Worm (Caenorhabditis elegans) whole organism, late embryonic: ENCODE results near the gene aaim-1.

Experiments used
- ama-1 ChIP-seq: fragments of 150-350 bp; optimal IDR thresholded peaks from 2 replicates; lab custom pipeline; 2014
- dmd-4 ChIP-seq: sonication (generic microtip); optimal IDR thresholded peaks from 2 replicates; lab custom pipeline; 2016; ENCODE audit warnings: borderline replicate concordance, missing genetic modification characterization, missing compliant biosample characterization
- fkh-6 ChIP-seq: sonication (generic microtip); optimal IDR thresholded peaks from 2 replicates; lab custom pipeline; 2016; ENCODE audit warnings: missing genetic modification characterization, missing compliant biosample characterization
- lin-11 ChIP-seq: fragments of 200-800 bp; sonication (Bioruptor generic); optimal IDR thresholded peaks from 2 replicates; lab custom pipeline; 2018; ENCODE audit warnings: mild to moderate bottlenecking, missing genetic modification characterization, missing compliant biosample characterization
- nfya-1 ChIP-seq: sonication (generic microtip); optimal IDR thresholded peaks from 2 replicates; lab custom pipeline; 2017; ENCODE audit warnings: missing genetic modification characterization, mild to moderate bottlenecking, missing compliant biosample characterization, antibody characterized with exemption, moderate library complexity
- pag-3 ChIP-seq: sonication (generic microtip); optimal IDR thresholded peaks from 2 replicates; lab custom pipeline; 2016; ENCODE audit warnings: missing compliant biosample characterization, missing genetic modification characterization, borderline replicate concordance
- pha-4 ChIP-seq: fragments of 150-350 bp; optimal IDR thresholded peaks from 2 replicates; lab custom pipeline; 2018; ENCODE audit warnings: missing biosample characterization, missing genetic modification reagents, missing genetic modification characterization
- pqm-1 ChIP-seq: sonication (generic microtip); optimal IDR thresholded peaks from 2 replicates; lab custom pipeline; 2016; ENCODE audit warnings: missing genetic modification characterization, missing compliant biosample characterization
- ref-2 ChIP-seq: sonication (generic microtip); optimal IDR thresholded peaks from 2 replicates; lab custom pipeline; 2016; ENCODE audit warnings: missing genetic modification characterization, missing compliant biosample characterization
- sox-2 ChIP-seq: fragments of 200-800 bp; sonication (Bioruptor generic); IDR thresholded peaks from 2 replicates; pipeline ENCODE4 v1.3.6; 2022; ENCODE audit warnings: missing genetic modification reagents, missing genetic modification characterization, missing compliant biosample characterization
- tbx-7 ChIP-seq: sonication (generic microtip); optimal IDR thresholded peaks from 2 replicates; lab custom pipeline; 2016; ENCODE audit warnings: missing genotype, missing genetic modification characterization, missing compliant biosample characterization

DNA sequence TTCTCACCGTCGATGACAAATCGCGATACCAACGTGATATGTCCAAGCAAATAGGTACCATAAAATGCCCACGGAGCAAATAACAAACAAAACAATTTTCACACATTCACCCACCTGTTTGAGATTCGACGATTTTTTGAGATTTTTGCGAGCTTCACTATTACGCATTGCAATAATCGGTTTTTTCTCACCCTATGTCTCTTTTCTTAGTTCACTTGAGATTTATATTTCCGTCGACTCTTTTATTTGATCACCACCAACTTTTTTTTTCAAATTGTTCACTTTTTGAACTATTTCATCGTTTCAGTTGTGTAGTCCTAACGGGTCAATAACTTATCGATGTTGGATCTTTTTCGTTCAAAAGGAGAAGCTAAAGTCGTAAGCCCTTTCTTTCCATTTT lies 26.3 kb upstream of the aaim-1 start, which contains the start of gene fbxl-4:
- TF ChIP-seq ama-1 (no peak), lin-11 (no peak), nfya-1 (no peak), pag-3 (tag; lab: Kevin White, UChicago) (no peak), dmd-4 (tag; lab: Kevin White, UChicago) (no peak), pqm-1 (tag; lab: Kevin White, UChicago) (no peak), fkh-6 (tag; lab: Kevin White, UChicago) (no peak), pha-4 (tag; lab: Kevin White, UChicago) (no peak), tbx-7 (tag; lab: Kevin White, UChicago) (no peak), sox-2 (GFP tag; lab: Robert Waterston, UW) (no peak), ref-2 (no peak)
